Worm (Caenorhabditis elegans): Measurements from ENCODE around the gene metr-1.

ce11 chrII:10917174-10917573 lies 9.2 kb upstream of the metr-1 start, which contains the start of gene F44F4.10:
- TF ChIP-seq ama-1 (optimal IDR thresholded peaks at IDR 0.05) (no peak), ceh-36 (tag; optimal IDR thresholded peaks at IDR 0.05) (no peak), pes-1 (GFP tag; IDR thresholded peaks at IDR 0.05) (no peak), aly-1 (tag; optimal IDR thresholded peaks at IDR 0.05) (no peak), ets-7 (tag; optimal IDR thresholded peaks at IDR 0.05) (no peak), B0310.2 (tag; optimal IDR thresholded peaks at IDR 0.05) (no peak), flt-1 (GFP tag; IDR thresholded peaks at IDR 0.05) (no peak)
